Worm (Caenorhabditis elegans) whole organism, early embryonic: Measurements from ENCODE around the gene T19H12.15.
"Not testable (repeated sequence)": the region's sequence is repeated elsewhere in the genome, so short reads cannot be mapped to it uniquely, and the experiment has no call there.

Experiments used
- ama-1 ChIP-seq: fragments of 150-350 bp; optimal IDR thresholded peaks from 2 replicates; lab custom pipeline; 2014
- ceh-36 ChIP-seq: sonication (generic microtip); optimal IDR thresholded peaks from 2 replicates; lab custom pipeline; 2016; ENCODE audit warnings: missing genetic modification characterization, inconsistent platforms, missing compliant biosample characterization
- flt-1 ChIP-seq: fragments of 200-800 bp; sonication (Bioruptor generic); IDR thresholded peaks from 2 replicates; pipeline ENCODE4 v1.3.6; 2022; ENCODE audit warnings: missing genetic modification characterization, missing compliant biosample characterization
- hnd-1 ChIP-seq: sonication (generic microtip); optimal IDR thresholded peaks from 2 replicates; lab custom pipeline; 2016; ENCODE audit warnings: missing genetic modification characterization, missing compliant biosample characterization
- pes-1 ChIP-seq: fragments of 200-800 bp; sonication (Bioruptor generic); IDR thresholded peaks from 2 replicates; pipeline ENCODE4 v1.3.6; 2022; ENCODE audit warnings: missing genetic modification reagents, missing genetic modification characterization, missing compliant biosample characterization
- scrt-1 ChIP-seq: fragments of 200-800 bp; sonication (Bioruptor generic); IDR thresholded peaks from 2 replicates; pipeline ENCODE4 v1.3.6; 2022; ENCODE audit warnings: missing genetic modification characterization, missing compliant biosample characterization
- tbx-11 ChIP-seq: fragments of 200-800 bp; sonication (Bioruptor generic); IDR thresholded peaks from 2 replicates; pipeline ENCODE4 v1.3.6; 2022; ENCODE audit warnings: missing genetic modification characterization, missing compliant biosample characterization

DNA sequence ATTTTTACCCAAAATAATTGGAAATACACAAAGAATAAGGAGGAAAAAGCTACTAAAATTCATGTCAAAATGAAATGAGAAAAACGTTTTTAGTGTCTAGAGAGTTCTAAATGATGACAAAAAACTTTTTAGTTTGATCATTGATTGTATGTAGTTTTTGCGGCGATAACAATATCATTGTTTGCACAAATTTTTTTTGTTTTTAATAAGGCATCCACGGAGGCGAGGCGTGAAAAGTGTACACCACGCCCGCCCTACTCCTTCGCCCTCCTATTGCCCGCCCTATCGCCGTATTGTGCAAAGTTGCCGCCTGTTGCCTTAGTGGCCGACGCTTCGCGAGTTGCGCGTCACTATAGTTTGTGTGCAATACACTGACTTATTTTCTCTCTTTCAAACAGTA is 20.9 kb upstream of the T19H12.15 start, which contains the start of gene ugt-10:
- TF ChIP-seq ceh-36 (tag; lab: Kevin White, UChicago); hnd-1 (tag; lab: Kevin White, UChicago); flt-1 (GFP tag; lab: Robert Waterston, UW); pes-1 (GFP tag; lab: Robert Waterston, UW); scrt-1 (GFP tag; lab: Robert Waterston, UW); tbx-11 (GFP tag; lab: Robert Waterston, UW); ama-1 (lab: Kevin White, UChicago): not testable (repeated sequence)
